Worm (Caenorhabditis elegans) whole organism, L2 larva: Measurements from ENCODE around the gene gcc-2.

Experiments
- ZK546.5 ChIP-seq: sonication (generic microtip); optimal IDR thresholded peaks from 2 replicates; lab custom pipeline; 2017; ENCODE audit warnings: missing biosample characterization, missing genetic modification characterization
- alr-1 ChIP-seq: fragments of 150-350 bp; optimal IDR thresholded peaks from 2 replicates; lab custom pipeline; 2014; ENCODE audit warnings: missing biosample characterization, missing genetic modification characterization
- ama-1 ChIP-seq: fragments of 150-350 bp; optimal IDR thresholded peaks from 2 replicates; lab custom pipeline; 2018; ENCODE audit warnings: inconsistent platforms
- ceh-16 ChIP-seq: fragments of 150-350 bp; optimal IDR thresholded peaks from 2 replicates; lab custom pipeline; 2014; ENCODE audit warnings: missing biosample characterization, missing genetic modification characterization
- crh-2 ChIP-seq: sonication (generic microtip); optimal IDR thresholded peaks from 2 replicates; lab custom pipeline; 2017; ENCODE audit warnings: missing biosample characterization, missing genetic modification characterization
- egl-27 ChIP-seq: sonication (generic microtip); optimal IDR thresholded peaks from 3 replicates; lab custom pipeline; 2017; ENCODE audit warnings: missing biosample characterization, missing genetic modification reagents, missing genetic modification characterization
- lin-39 ChIP-seq: fragments of 150-350 bp; optimal IDR thresholded peaks from 2 replicates; lab custom pipeline; 2014; ENCODE audit warnings: missing biosample characterization, missing genetic modification reagents, missing genetic modification characterization
- lsy-2 ChIP-seq, 2 experiments: fragments of 150-350 bp in 1 of 2; sonication (generic microtip) in 1 of 2; optimal IDR thresholded peaks; 2 replicates each; lab custom pipeline; 2014 to 2017; ENCODE audit warnings: missing biosample characterization in 2 of 2, missing genetic modification characterization in 2 of 2
- nhr-11 ChIP-seq: fragments of 150-350 bp; optimal IDR thresholded peaks from 2 replicates; lab custom pipeline; 2014; ENCODE audit warnings: missing biosample characterization, missing genetic modification characterization
- nhr-23 ChIP-seq: fragments of 150-350 bp; optimal IDR thresholded peaks from 2 replicates; lab custom pipeline; 2014; ENCODE audit warnings: missing biosample characterization, missing genetic modification reagents, missing genetic modification characterization

- TF ChIP-seq nhr-23 (no peak), ZK546.5 (tag; lab: Kevin White, UChicago) (no peak), lsy-2 (tag; optimal IDR thresholded peaks at IDR 0.05; lab: Kevin White, UChicago) (no peak), crh-2 (tag; lab: Kevin White, UChicago) (no peak), lin-39 (tag; lab: Kevin White, UChicago) (no peak), egl-27 (tag; lab: Kevin White, UChicago) (no peak), alr-1 (no peak), nhr-11 (tag; lab: Kevin White, UChicago) (no peak), ceh-16 (tag; lab: Kevin White, UChicago) (no peak), ama-1 (no peak)
Measured at ce11 chrIII:9780254-9780653, 18.3 kb upstream of the gcc-2 start, which contains the start of gene sqv-3.
